Fruit fly (Drosophila melanogaster) whole organism, wandering third instar larva: ENCODE results near the gene mRpS11.

Experiments
- Abd-B ChIP-seq: fragments of >200 bp; optimal IDR thresholded peaks from 2 replicates; lab custom pipeline; 2017; ENCODE audit warnings: missing biosample characterization, missing genetic modification characterization
- CG32264 ChIP-seq: fragments of 200-800 bp; sonication (Bioruptor generic); optimal IDR thresholded peaks from 2 replicates; lab custom pipeline; 2016; ENCODE audit warnings: missing biosample characterization, missing genetic modification characterization
- CG9705 ChIP-seq: fragments of 200-800 bp; sonication (Bioruptor generic); optimal IDR thresholded peaks from 2 replicates; lab custom pipeline; 2018; ENCODE audit warnings: missing biosample characterization, mild to moderate bottlenecking, missing genetic modification characterization
- CrebA ChIP-seq: fragments of 200-800 bp; sonication (Bioruptor generic); optimal IDR thresholded peaks from 2 replicates; lab custom pipeline; 2016; ENCODE audit warnings: missing biosample characterization, mild to moderate bottlenecking, missing genetic modification characterization, borderline replicate concordance
- Dfd ChIP-seq: fragments of >200 bp; optimal IDR thresholded peaks from 2 replicates; lab custom pipeline; 2017; ENCODE audit warnings: missing biosample characterization, missing genetic modification characterization
- Dif ChIP-seq: fragments of 200-275, 200-300 bp; sonication (Bioruptor generic); optimal IDR thresholded peaks from 2 replicates; lab custom pipeline; 2018; ENCODE audit warnings: missing biosample characterization, missing genetic modification characterization; ENCODE audit not compliant: partially characterized antibody
- GATAd ChIP-seq: sonication (Bioruptor generic); optimal IDR thresholded peaks from 2 replicates; lab custom pipeline; 2016; ENCODE audit warnings: missing biosample characterization, missing genetic modification characterization
- HLH106 ChIP-seq: fragments of 200-800 bp; optimal IDR thresholded peaks from 3 replicates; lab custom pipeline; 2019; ENCODE audit warnings: missing biosample characterization, mild to moderate bottlenecking, missing genetic modification characterization, moderate library complexity
- Hnf4 ChIP-seq: fragments of 200-800 bp; sonication (Bioruptor generic); optimal IDR thresholded peaks from 2 replicates; lab custom pipeline; 2016; ENCODE audit warnings: missing biosample characterization, mild to moderate bottlenecking, missing genetic modification characterization
- Hr78 ChIP-seq: fragments of >200 bp; optimal IDR thresholded peaks from 2 replicates; lab custom pipeline; 2017; ENCODE audit warnings: missing biosample characterization, missing genetic modification characterization
- Hr83 ChIP-seq: fragments of 200-300 bp; sonication (Bioruptor generic); optimal IDR thresholded peaks from 2 replicates; lab custom pipeline; 2016; ENCODE audit warnings: missing biosample characterization, mild to moderate bottlenecking, missing genetic modification characterization, moderate library complexity; ENCODE audit not compliant: poor library complexity, severe bottlenecking
- Jra ChIP-seq: sonication (Bioruptor generic); optimal IDR thresholded peaks from 2 replicates; lab custom pipeline; 2016; ENCODE audit warnings: missing biosample characterization, missing genetic modification characterization
- Mio ChIP-seq: sonication (Bioruptor generic); optimal IDR thresholded peaks from 2 replicates; lab custom pipeline; 2016; ENCODE audit warnings: missing biosample characterization, missing genetic modification characterization
- Myc ChIP-seq: fragments of >200 bp; optimal IDR thresholded peaks from 2 replicates; lab custom pipeline; 2017
- N ChIP-seq: fragments of >200 bp; optimal IDR thresholded peaks from 2 replicates; lab custom pipeline; 2018; ENCODE audit warnings: missing biosample characterization, missing external identifiers, missing genetic modification characterization
- OdsH ChIP-seq: fragments of 200-800 bp; sonication (Bioruptor generic); optimal IDR thresholded peaks from 2 replicates; lab custom pipeline; 2016; ENCODE audit warnings: missing biosample characterization, mild to moderate bottlenecking, missing genetic modification characterization
- Rel ChIP-seq, 2 experiments: fragments of 200-800 bp; sonication (Bioruptor generic) in 1 of 2; optimal IDR thresholded peaks; 2 replicates in 1 of 2; 3 replicates in 1 of 2; lab custom pipeline; 2016 to 2019; ENCODE audit warnings: mild to moderate bottlenecking in 2 of 2, missing biosample characterization in 2 of 2, missing genetic modification characterization in 2 of 2, moderate library complexity in 1 of 2
- Vsx2 ChIP-seq: fragments of 200-300, 225-300 bp; sonication (Bioruptor generic); optimal IDR thresholded peaks from 2 replicates; lab custom pipeline; 2018; ENCODE audit warnings: missing biosample characterization, missing genetic modification characterization; ENCODE audit not compliant: partially characterized antibody
- brk ChIP-seq: fragments of 200-800 bp; sonication (Bioruptor generic); optimal IDR thresholded peaks from 2 replicates; lab custom pipeline; 2016; ENCODE audit warnings: missing biosample characterization, mild to moderate bottlenecking, missing genetic modification characterization
- dl ChIP-seq, 2 experiments: fragments of 175-275, 200-275 bp in 1 of 2; fragments of 200-275 bp in 1 of 2; sonication (Bioruptor generic); optimal IDR thresholded peaks; lab custom pipeline; 2018; ENCODE audit warnings: mild to moderate bottlenecking in 2 of 2, missing biosample characterization in 2 of 2, missing genetic modification characterization in 2 of 2, moderate library complexity in 2 of 2; ENCODE audit not compliant: partially characterized antibody in 2 of 2, insufficient read depth in 1 of 2
- dsf ChIP-seq: sonication (Bioruptor generic); optimal IDR thresholded peaks from 2 replicates; lab custom pipeline; 2016; ENCODE audit warnings: missing biosample characterization, missing genetic modification characterization, borderline replicate concordance
- ey ChIP-seq: fragments of 200-800 bp; sonication (Bioruptor generic); optimal IDR thresholded peaks from 2 replicates; lab custom pipeline; 2016; ENCODE audit warnings: missing biosample characterization, missing genetic modification characterization
- foxo ChIP-seq, 2 experiments: fragments of 200-800 bp; sonication (Bioruptor generic); optimal IDR thresholded peaks; 2 replicates in 1 of 2; 3 replicates in 1 of 2; lab custom pipeline; 2016 to 2017; ENCODE audit warnings: missing biosample characterization in 2 of 2, missing genetic modification characterization in 2 of 2
- fru ChIP-seq: fragments of 200-800 bp; sonication (Bioruptor generic); optimal IDR thresholded peaks from 3 replicates; lab custom pipeline; 2016; ENCODE audit warnings: missing biosample characterization, mild to moderate bottlenecking, missing genetic modification characterization
- h ChIP-seq: fragments of 200-800 bp; sonication (Bioruptor generic); optimal IDR thresholded peaks from 3 replicates; lab custom pipeline; 2016; ENCODE audit warnings: missing biosample characterization, mild to moderate bottlenecking, missing genetic modification characterization
- pan ChIP-seq: fragments of >200 bp; optimal IDR thresholded peaks from 2 replicates; lab custom pipeline; 2017
- psq ChIP-seq: fragments of 200-800 bp; sonication (Bioruptor generic); optimal IDR thresholded peaks from 3 replicates; lab custom pipeline; 2017; ENCODE audit warnings: missing biosample characterization, mild to moderate bottlenecking, missing genetic modification characterization, moderate library complexity
- sage ChIP-seq: fragments of 200-800 bp; sonication (Bioruptor generic); optimal IDR thresholded peaks from 2 replicates; lab custom pipeline; 2016; ENCODE audit warnings: missing biosample characterization, mild to moderate bottlenecking, missing genetic modification characterization
- sv ChIP-seq: fragments of 200-800 bp; sonication (Bioruptor generic); optimal IDR thresholded peaks from 3 replicates; lab custom pipeline; 2016; ENCODE audit warnings: missing biosample characterization, missing genetic modification characterization
- tai ChIP-seq: sonication (Bioruptor generic); optimal IDR thresholded peaks from 2 replicates; lab custom pipeline; 2016; ENCODE audit warnings: missing biosample characterization, missing genetic modification characterization
- usp ChIP-seq: fragments of >200 bp; optimal IDR thresholded peaks from 2 replicates; lab custom pipeline; 2017; ENCODE audit warnings: missing biosample characterization, missing genetic modification characterization
- woc ChIP-seq: sonication (Bioruptor generic); optimal IDR thresholded peaks from 2 replicates; lab custom pipeline; 2016; ENCODE audit warnings: missing biosample characterization, mild to moderate bottlenecking, missing genetic modification characterization

The mRpS11 gene

DNA sequence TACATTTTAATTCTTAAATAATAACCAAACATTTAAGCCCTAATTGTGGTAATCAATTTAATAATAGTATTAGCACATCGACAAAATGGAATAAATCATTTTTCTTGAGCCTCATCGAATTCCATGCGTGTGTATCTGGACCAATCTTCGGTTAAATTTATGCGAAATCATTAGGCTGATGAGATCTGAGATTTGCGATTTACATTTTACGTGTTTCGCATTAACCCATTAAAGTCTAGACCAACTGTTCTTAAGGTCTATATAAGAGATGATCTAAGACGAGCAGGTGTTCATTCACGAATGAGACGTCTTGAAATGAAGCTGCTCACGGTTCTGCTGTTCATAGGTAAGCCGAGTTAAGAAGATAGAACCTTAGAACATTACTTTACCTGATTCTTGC is 41.0 kb upstream of the mRpS11 start, which contains the start of gene CG31268:
Gene CG31268 (plus strand): TSS at position 301 of the 400 bp plus-strand sequence.
- no peak for TF ChIP-seq Dif (GFP tag; lab: Kevin White, UChicago)
- TF ChIP-seq pan: no peak
- no peak for TF ChIP-seq Abd-B
- no peak for TF ChIP-seq Hr78 (GFP tag; lab: Kevin White, UChicago)
- no peak for TF ChIP-seq psq (GFP tag; lab: Kevin White, UChicago)
- TF ChIP-seq HLH106 (tag; lab: Kevin White, UChicago): no peak
- TF ChIP-seq foxo (GFP tag; optimal IDR thresholded peaks at IDR 0.05; lab: Kevin White, UChicago): no peak
- TF ChIP-seq CG32264: no peak
- no peak for TF ChIP-seq CG9705 (GFP tag; lab: Kevin White, UChicago)
- TF ChIP-seq tai (GFP tag; lab: Kevin White, UChicago): no peak
- no peak for TF ChIP-seq Vsx2 (GFP tag; lab: Kevin White, UChicago)
- no peak for TF ChIP-seq brk (GFP tag; lab: Kevin White, UChicago)
- TF ChIP-seq fru (GFP tag; lab: Kevin White, UChicago): no peak
- TF ChIP-seq Rel (GFP tag; optimal IDR thresholded peaks at IDR 0.05; lab: Kevin White, UChicago): no peak
- no peak for TF ChIP-seq Rel (tag; optimal IDR thresholded peaks at IDR 0.05; lab: Kevin White, UChicago)
- no peak for TF ChIP-seq Hr83 (GFP tag; lab: Kevin White, UChicago)
- TF ChIP-seq, all 38 proteins: peak for 0

- TF ChIP-seq fru (GFP tag; lab: Kevin White, UChicago): no peak
- no peak for TF ChIP-seq Dfd (GFP tag; lab: Kevin White, UChicago)
- no peak for TF ChIP-seq Abd-B
- TF ChIP-seq sv (GFP tag; lab: Kevin White, UChicago): no peak
- no peak for TF ChIP-seq Rel (GFP tag; optimal IDR thresholded peaks at IDR 0.05; lab: Kevin White, UChicago)
- no peak for TF ChIP-seq Rel (tag; optimal IDR thresholded peaks at IDR 0.05; lab: Kevin White, UChicago)
- TF ChIP-seq sage (GFP tag; lab: Kevin White, UChicago): no peak
- no peak for TF ChIP-seq Mio (GFP tag; lab: Kevin White, UChicago)
- no peak for TF ChIP-seq CG32264
- TF ChIP-seq pan: no peak
- no peak for TF ChIP-seq Myc (lab: Kevin White, UChicago)
- no peak for TF ChIP-seq Vsx2 (GFP tag; lab: Kevin White, UChicago)
- TF ChIP-seq psq (GFP tag; lab: Kevin White, UChicago): no peak
- TF ChIP-seq ey: no peak
- no peak for TF ChIP-seq CrebA (GFP tag; lab: Kevin White, UChicago)
- TF ChIP-seq usp: no peak
- no peak for TF ChIP-seq dl (GFP tag; optimal IDR thresholded peaks at IDR 0.05; lab: Kevin White, UChicago; ENCODE audit: insufficient read depth in 1 of 2, partially characterized antibody in 2 of 2)
- TF ChIP-seq, all 38 proteins: peak for 0
These were observed 36.6 kb upstream of the mRpS11 start, which contains the start of gene CG4009 for dm6 chr3R:17035945-17036344. Gene CG4009 (minus strand): TSS chr3R:17036045.

DNA sequence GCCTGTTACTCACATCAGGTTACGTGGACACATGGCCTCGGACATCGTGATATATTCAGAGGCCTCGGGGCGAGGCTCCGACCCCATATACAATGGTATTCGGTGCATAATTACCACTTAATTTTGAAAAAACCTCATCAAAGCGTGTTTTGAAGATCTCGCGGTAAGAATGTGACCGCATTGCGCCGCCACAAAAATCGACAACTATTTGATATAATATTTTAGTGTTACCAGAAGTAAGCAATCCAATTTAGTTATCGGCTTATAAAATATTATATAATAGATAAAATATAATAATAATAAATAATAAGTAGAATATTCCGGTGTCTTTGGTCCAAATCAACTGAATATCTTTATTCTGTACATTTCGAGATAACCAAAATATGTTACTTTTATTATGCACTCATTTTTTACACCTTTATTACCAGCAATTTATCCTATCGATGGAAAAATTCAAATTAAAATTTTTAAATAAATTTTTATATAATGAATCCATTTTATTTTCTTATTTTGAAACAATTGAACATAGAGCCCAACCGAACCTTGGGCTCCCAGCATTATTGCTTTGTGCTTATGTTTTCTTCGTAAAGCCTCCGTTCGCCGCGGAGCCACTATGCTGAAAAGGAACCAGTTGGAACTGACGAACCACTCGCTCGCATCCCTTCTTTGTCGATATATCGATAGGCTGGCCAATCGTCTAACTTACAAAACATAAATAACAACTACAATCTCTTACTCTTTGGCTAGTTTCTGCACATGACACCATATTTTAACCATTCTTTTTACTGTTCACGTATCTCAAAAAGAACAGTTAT is 32.3 kb upstream of the mRpS11 start, which contains the start of the genes CG18213 and Trm7-32:
Gene CG18213 (minus strand): TSS at position 211 of the 815 bp plus-strand sequence.
Gene Trm7-32 (plus strand): TSS at position 690 of the 815 bp plus-strand sequence.
- TF ChIP-seq sage (GFP tag; lab: Kevin White, UChicago) (no peak), Jra (GFP tag; lab: Kevin White, UChicago) (no peak), h (no peak), Hnf4 (GFP tag; lab: Kevin White, UChicago) (peak; percentile 11), Rel (GFP tag; optimal IDR thresholded peaks at IDR 0.05; lab: Kevin White, UChicago) (no peak), Rel (tag; optimal IDR thresholded peaks at IDR 0.05; lab: Kevin White, UChicago) (no peak), GATAd (GFP tag; lab: Kevin White, UChicago) (no peak), woc (GFP tag; lab: Kevin White, UChicago) (peak; percentile 52)

- TF ChIP-seq N (GFP tag; lab: Kevin White, UChicago): no peak
- TF ChIP-seq Mio (GFP tag; lab: Kevin White, UChicago): no peak
- peak; percentile 19 for TF ChIP-seq psq (GFP tag; lab: Kevin White, UChicago)
- TF ChIP-seq OdsH: peak; percentile 19
- peak; percentile 77 for TF ChIP-seq Jra (GFP tag; lab: Kevin White, UChicago)
- peak; percentile 71 for TF ChIP-seq woc (GFP tag; lab: Kevin White, UChicago)
- peak in 1 of 2 experiments; percentile 51 for TF ChIP-seq foxo (GFP tag; optimal IDR thresholded peaks at IDR 0.05; lab: Kevin White, UChicago)
- peak; percentile 26 for TF ChIP-seq HLH106 (tag; lab: Kevin White, UChicago)
- TF ChIP-seq dsf: peak; percentile 32
- TF ChIP-seq sv (GFP tag; lab: Kevin White, UChicago): peak; percentile 25
These were observed 29.5 kb upstream of the mRpS11 start, which contains the start of the genes bdwf and Patr-1 for dm6 chr3R:17042838-17043569. Gene bdwf (minus strand): TSS chr3R:17043136. Gene Patr-1 (plus strand): TSS chr3R:17043564.
